Fruit fly (Drosophila melanogaster) whole organism, adult: ENCODE results near the gene CG43249.

Source experiments
- CG5204 ChIP-seq: fragments of 200-800 bp; sonication (Bioruptor generic); optimal IDR thresholded peaks from 2 replicates; lab custom pipeline; 2016; ENCODE audit warnings: missing biosample characterization, missing genetic modification characterization
- Mnt ChIP-seq: fragments of 200-800 bp; sonication (Bioruptor generic); optimal IDR thresholded peaks from 2 replicates; lab custom pipeline; 2016; ENCODE audit warnings: missing biosample characterization, mild to moderate bottlenecking, missing genetic modification characterization
- ovo ChIP-seq: fragments of 200-800 bp; sonication (Bioruptor generic); optimal IDR thresholded peaks from 2 replicates; lab custom pipeline; 2016; ENCODE audit warnings: missing biosample characterization, missing genetic modification characterization

dm6 chr3L:16269092-16269491 is 35.0 kb upstream of the CG43249 start, which contains the start of gene CG13068:
- TF ChIP-seq CG5204, result no peak
- TF ChIP-seq Mnt, result no peak
- TF ChIP-seq ovo (GFP tag; lab: Kevin White, UChicago), result no peak
